Worm (Caenorhabditis elegans): Measurements from ENCODE around the gene cogc-4.

DNA sequence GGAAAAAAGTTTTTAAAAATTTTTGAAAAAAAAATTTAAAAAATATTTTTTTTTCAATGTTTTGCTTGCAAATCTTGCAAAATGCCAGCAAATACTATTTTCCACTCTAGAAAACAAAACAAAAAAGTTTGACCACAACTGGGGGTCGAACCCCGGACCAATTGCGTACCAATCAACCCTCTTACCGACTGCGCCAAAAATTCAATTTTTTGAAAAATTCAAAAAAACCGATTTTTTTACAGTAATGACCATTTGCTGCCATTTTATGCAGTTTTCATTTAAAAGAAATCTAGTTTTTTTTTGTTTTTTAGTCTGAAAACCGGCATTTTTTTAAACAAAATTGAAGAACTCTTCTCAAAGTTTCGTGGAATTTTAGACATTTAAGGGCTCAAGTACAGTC is 40.8 kb upstream of the cogc-4 start:
- TF ChIP-seq mdl-1 (tag; optimal IDR thresholded peaks at IDR 0.05) (no peak), nhr-237 (tag; optimal IDR thresholded peaks at IDR 0.05) (no peak), lin-15B (tag; optimal IDR thresholded peaks at IDR 0.05) (no peak), snpc-4 (tag; optimal IDR thresholded peaks at IDR 0.05) (no peak), nhr-28 (tag; optimal IDR thresholded peaks at IDR 0.05) (no peak), madf-9 (GFP tag; conservative IDR thresholded peaks at IDR 0.05) (no peak), pqm-1 (tag; optimal IDR thresholded peaks at IDR 0.05) (no peak), R02D3.7 (tag; optimal IDR thresholded peaks at IDR 0.05) (no peak), nhr-48 (tag; optimal IDR thresholded peaks at IDR 0.05) (no peak)

All from whole organism, L4 larva.